Fruit fly (Drosophila melanogaster): ENCODE data around the gene SdhD.

Gene SdhD

DNA sequence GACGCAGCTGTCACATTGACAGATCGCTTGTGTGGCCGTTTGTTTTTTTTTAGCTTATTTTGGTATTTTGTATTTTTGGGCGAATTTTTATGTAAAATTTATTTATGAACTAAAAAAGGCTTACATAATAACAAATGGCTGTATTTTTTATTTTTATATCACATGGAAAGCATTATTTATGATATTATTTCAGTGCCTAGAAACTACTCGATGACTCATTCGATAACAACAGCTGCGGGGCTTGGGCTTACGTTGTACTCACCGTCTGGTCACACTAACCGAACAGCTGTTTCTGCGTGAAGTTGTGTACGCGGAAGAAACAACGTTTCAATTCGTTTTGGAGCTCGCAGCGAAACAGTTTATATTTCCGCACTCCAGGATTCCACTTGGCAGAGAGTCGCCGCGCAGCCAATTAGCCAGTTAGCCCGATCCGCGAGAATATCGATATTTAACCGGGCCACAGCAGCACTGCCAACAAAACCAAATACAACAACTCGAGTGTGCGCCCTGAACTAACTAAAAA, 27.3 kb downstream of the SdhD start, which contains the start of the genes Hmgcr and Rpn9:
TSS of gene Hmgcr (plus strand) at position 335 of the 523 bp plus-strand sequence.
TSS of gene Rpn9 (minus strand) at position 473 of the 523 bp plus-strand sequence.
- TF ChIP-seq CG14711 (tag; optimal IDR thresholded peaks at IDR 0.05) (peak; percentile 3), ovo (GFP tag; optimal IDR thresholded peaks at IDR 0.05) (no peak), Crg-1 (GFP tag; optimal IDR thresholded peaks at IDR 0.05) (peak; percentile 46), CG11617 (GFP tag; optimal IDR thresholded peaks at IDR 0.05) (peak; percentile 29), tj (GFP tag; optimal IDR thresholded peaks at IDR 0.05) (peak; percentile 29), kay (GFP tag; ENCODE audit: borderline replicate concordance) (peak; percentile 99), Mnt (GFP tag; optimal IDR thresholded peaks at IDR 0.05) (peak; percentile 28), cic (GFP tag; optimal IDR thresholded peaks at IDR 0.05) (peak; percentile 24), CG12768 (GFP tag; optimal IDR thresholded peaks at IDR 0.05) (no peak), CG33017 (tag; optimal IDR thresholded peaks at IDR 0.05) (peak; percentile 38), bab1 (GFP tag; optimal IDR thresholded peaks at IDR 0.05) (peak; percentile 68), cnc (optimal IDR thresholded peaks at IDR 0.05) (no peak), CG7045 (GFP tag; optimal IDR thresholded peaks at IDR 0.05) (no peak)

DNA sequence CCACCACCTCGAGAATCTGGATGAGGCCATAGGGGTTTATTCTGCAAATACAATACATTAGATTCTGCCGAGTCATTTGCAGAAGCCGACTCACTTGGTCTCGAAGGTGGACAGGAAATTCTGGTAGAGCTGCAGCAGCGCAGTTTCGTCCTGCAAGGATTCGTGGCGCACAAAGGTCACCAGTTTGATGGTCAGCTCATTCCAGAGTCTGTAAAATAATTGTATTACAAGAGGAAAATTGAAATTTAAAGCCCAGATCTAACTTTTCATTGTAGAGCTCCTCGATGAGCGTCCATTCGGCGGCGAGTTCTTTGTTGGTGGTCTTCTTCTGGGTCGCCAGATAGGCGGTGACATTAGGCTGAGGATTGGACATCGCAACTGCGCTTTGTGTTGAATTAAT, 27.9 kb downstream of the SdhD start:
- TF ChIP-seq bab1 (GFP tag; optimal IDR thresholded peaks at IDR 0.05) (no peak), CG11617 (GFP tag; optimal IDR thresholded peaks at IDR 0.05) (no peak), cnc (optimal IDR thresholded peaks at IDR 0.05) (peak; percentile 83 to 97)

DNA sequence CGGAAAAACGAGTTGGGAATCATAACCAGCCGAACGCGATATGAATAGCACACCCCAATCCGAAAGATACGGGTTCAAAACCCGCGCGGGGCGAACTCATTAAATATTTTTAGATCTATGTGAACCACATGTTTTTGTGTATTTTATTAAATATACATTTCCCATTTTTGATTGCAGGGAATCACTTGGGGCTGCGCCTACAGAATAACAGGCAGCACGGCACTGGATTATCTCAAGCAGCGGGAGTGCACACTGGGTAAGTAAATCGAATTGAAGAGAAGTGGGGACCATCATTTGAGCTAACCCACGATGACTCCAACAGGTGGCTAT, 30.0 kb downstream of the SdhD start:
- TF ChIP-seq cnc (optimal IDR thresholded peaks at IDR 0.05) (no peak), CG7045 (GFP tag; optimal IDR thresholded peaks at IDR 0.05) (no peak), kay (GFP tag; ENCODE audit: borderline replicate concordance) (no peak), toe (GFP tag; optimal IDR thresholded peaks at IDR 0.05) (no peak), bab1 (GFP tag; optimal IDR thresholded peaks at IDR 0.05) (no peak), cic (GFP tag; optimal IDR thresholded peaks at IDR 0.05) (no peak), Mnt (GFP tag; optimal IDR thresholded peaks at IDR 0.05) (no peak), CG11617 (GFP tag; optimal IDR thresholded peaks at IDR 0.05) (no peak), CG1620 (GFP tag; optimal IDR thresholded peaks at IDR 0.05) (no peak), CG5204 (GFP tag; optimal IDR thresholded peaks at IDR 0.05) (no peak), pad (GFP tag; optimal IDR thresholded peaks at IDR 0.05) (no peak)

- TF ChIP-seq pad (GFP tag; optimal IDR thresholded peaks at IDR 0.05) (peak; percentile 12), cic (GFP tag; optimal IDR thresholded peaks at IDR 0.05) (peak; percentile 82), kay (GFP tag; ENCODE audit: borderline replicate concordance) (peak; percentile 18), CG33017 (tag; optimal IDR thresholded peaks at IDR 0.05) (peak; percentile 36), CG7045 (GFP tag; optimal IDR thresholded peaks at IDR 0.05) (peak; percentile 10), bab1 (GFP tag; optimal IDR thresholded peaks at IDR 0.05) (peak; percentile 33), CG11617 (GFP tag; optimal IDR thresholded peaks at IDR 0.05) (peak; percentile 13), Mnt (GFP tag; optimal IDR thresholded peaks at IDR 0.05) (peak; percentile 5), CG14711 (tag; optimal IDR thresholded peaks at IDR 0.05) (no peak), Clk (GFP tag; optimal IDR thresholded peaks at IDR 0.05) (no peak), tj (GFP tag; optimal IDR thresholded peaks at IDR 0.05) (peak; percentile 28), CG1620 (GFP tag; optimal IDR thresholded peaks at IDR 0.05) (no peak), CG12768 (GFP tag; optimal IDR thresholded peaks at IDR 0.05) (peak; percentile 87)
Measured at dm6 chr3R:23729632-23730471, 30.5 kb downstream of the SdhD start.

dm6 chr3R:23729066-23729465, 31.3 kb downstream of the SdhD start:
- peak; percentile 37 for TF ChIP-seq CG11617 (GFP tag; optimal IDR thresholded peaks at IDR 0.05)
- TF ChIP-seq cnc (optimal IDR thresholded peaks at IDR 0.05): no peak
- peak; percentile 57 for TF ChIP-seq kay (GFP tag; ENCODE audit: borderline replicate concordance)
- no peak for TF ChIP-seq Hr96 (GFP tag; optimal IDR thresholded peaks at IDR 0.05)
- peak; percentile 82 for TF ChIP-seq CG33017 (tag; optimal IDR thresholded peaks at IDR 0.05)
- peak; percentile 23 for TF ChIP-seq Clk (GFP tag; optimal IDR thresholded peaks at IDR 0.05)
- peak; percentile 91 for TF ChIP-seq cic (GFP tag; optimal IDR thresholded peaks at IDR 0.05)
- peak; percentile 61 for TF ChIP-seq Mnt (GFP tag; optimal IDR thresholded peaks at IDR 0.05)
- no peak for TF ChIP-seq tj (GFP tag; optimal IDR thresholded peaks at IDR 0.05)
- peak; percentile 74 for TF ChIP-seq CG7045 (GFP tag; optimal IDR thresholded peaks at IDR 0.05)
- TF ChIP-seq CG14711 (tag; optimal IDR thresholded peaks at IDR 0.05): peak; percentile 37
- peak; percentile 42 for TF ChIP-seq pad (GFP tag; optimal IDR thresholded peaks at IDR 0.05)
- TF ChIP-seq ovo (GFP tag; optimal IDR thresholded peaks at IDR 0.05): peak; percentile 65
- peak; percentile 7 for TF ChIP-seq toe (GFP tag; optimal IDR thresholded peaks at IDR 0.05)
- TF ChIP-seq bab1 (GFP tag; optimal IDR thresholded peaks at IDR 0.05): no peak
- no peak for TF ChIP-seq CG1620 (GFP tag; optimal IDR thresholded peaks at IDR 0.05)
- peak; percentile 71 for TF ChIP-seq CG7101 (tag; optimal IDR thresholded peaks at IDR 0.05)
- peak; percentile 77 for TF ChIP-seq CG12768 (GFP tag; optimal IDR thresholded peaks at IDR 0.05)
- peak; percentile 77 for TF ChIP-seq Crg-1 (GFP tag; optimal IDR thresholded peaks at IDR 0.05)
- no peak for TF ChIP-seq CG5204 (GFP tag; optimal IDR thresholded peaks at IDR 0.05)

- TF ChIP-seq Mnt (GFP tag; optimal IDR thresholded peaks at IDR 0.05) (peak; percentile 62), CG11617 (GFP tag; optimal IDR thresholded peaks at IDR 0.05) (no peak), CG7101 (tag; optimal IDR thresholded peaks at IDR 0.05) (peak; percentile 26), kay (GFP tag; ENCODE audit: borderline replicate concordance) (peak; percentile 96), CG5204 (GFP tag; optimal IDR thresholded peaks at IDR 0.05) (peak; percentile 16), Clk (GFP tag; optimal IDR thresholded peaks at IDR 0.05) (no peak), toe (GFP tag; optimal IDR thresholded peaks at IDR 0.05) (no peak), CG7045 (GFP tag; optimal IDR thresholded peaks at IDR 0.05) (no peak), CG33017 (tag; optimal IDR thresholded peaks at IDR 0.05) (peak; percentile 53), cic (GFP tag; optimal IDR thresholded peaks at IDR 0.05) (peak; percentile 85), Hr96 (GFP tag; optimal IDR thresholded peaks at IDR 0.05) (no peak), tj (GFP tag; optimal IDR thresholded peaks at IDR 0.05) (peak; percentile 22), bab1 (GFP tag; optimal IDR thresholded peaks at IDR 0.05) (no peak), CG12768 (GFP tag; optimal IDR thresholded peaks at IDR 0.05) (peak; percentile 79), CG14711 (tag; optimal IDR thresholded peaks at IDR 0.05) (no peak), CG1620 (GFP tag; optimal IDR thresholded peaks at IDR 0.05) (no peak), pad (GFP tag; optimal IDR thresholded peaks at IDR 0.05) (no peak), ovo (GFP tag; optimal IDR thresholded peaks at IDR 0.05) (peak; percentile 24), Crg-1 (GFP tag; optimal IDR thresholded peaks at IDR 0.05) (no peak), cnc (optimal IDR thresholded peaks at IDR 0.05) (no peak)
Measured at dm6 chr3R:23728086-23728485, 32.3 kb downstream of the SdhD start.
